Fruit fly (Drosophila melanogaster) whole organism, embryonic: ENCODE measurements around the gene dnc.

Experiments
- Bteb2 ChIP-seq: fragments of 200-800 bp; sonication (Bioruptor generic); optimal IDR thresholded peaks from 2 replicates; lab custom pipeline; 2016; ENCODE audit warnings: missing biosample characterization, missing genetic modification characterization
- CG10147 ChIP-seq: fragments of 200-800 bp; sonication (Bioruptor generic); optimal IDR thresholded peaks from 2 replicates; lab custom pipeline; 2019; ENCODE audit warnings: missing biosample characterization, mild to moderate bottlenecking, missing genetic modification characterization, moderate library complexity
- CG11398 ChIP-seq: fragments of 200-800 bp; sonication (Bioruptor generic); optimal IDR thresholded peaks from 2 replicates; lab custom pipeline; 2016; ENCODE audit warnings: missing biosample characterization, missing genetic modification characterization
- CG12942 ChIP-seq: fragments of 200-800 bp; sonication (Bioruptor generic); optimal IDR thresholded peaks from 3 replicates; lab custom pipeline; 2016; ENCODE audit warnings: missing biosample characterization, missing genetic modification characterization
- CG13296 ChIP-seq: fragments of 200-800 bp; sonication (Bioruptor generic); optimal IDR thresholded peaks from 3 replicates; lab custom pipeline; 2018; ENCODE audit warnings: missing biosample characterization, mild to moderate bottlenecking, missing genetic modification characterization
- CG15073 ChIP-seq: fragments of 200-800 bp; sonication (Bioruptor generic); optimal IDR thresholded peaks from 2 replicates; lab custom pipeline; 2016; ENCODE audit warnings: missing biosample characterization, missing genetic modification characterization
- CG15601 ChIP-seq: fragments of 200-800 bp; sonication (Bioruptor generic); optimal IDR thresholded peaks from 3 replicates; lab custom pipeline; 2019; ENCODE audit warnings: missing biosample characterization, mild to moderate bottlenecking, missing genetic modification characterization, moderate library complexity
- CG1602 ChIP-seq: fragments of 200-800 bp; sonication (Bioruptor generic); optimal IDR thresholded peaks from 3 replicates; lab custom pipeline; 2016; ENCODE audit warnings: missing biosample characterization, missing genetic modification characterization
- CG31224 ChIP-seq: fragments of 200-800 bp; sonication (Bioruptor generic); IDR thresholded peaks from 2 replicates; pipeline ENCODE4 v1.3.6; 2022; ENCODE audit warnings: missing biosample characterization, missing genetic modification characterization
- CG32767 ChIP-seq: fragments of 200-800 bp; sonication (Bioruptor generic); IDR thresholded peaks from 2 replicates; pipeline ENCODE4 v1.3.6; 2022; ENCODE audit warnings: missing biosample characterization, missing genetic modification characterization
- CG3281 ChIP-seq: fragments of 200-800 bp; sonication (Bioruptor generic); optimal IDR thresholded peaks from 3 replicates; lab custom pipeline; 2017; ENCODE audit warnings: missing biosample characterization, mild to moderate bottlenecking, missing genetic modification characterization
- CG4360 ChIP-seq: fragments of 200-800 bp; sonication (Bioruptor generic); IDR thresholded peaks from 2 replicates; pipeline ENCODE4 v1.3.6; 2022; ENCODE audit warnings: missing biosample characterization, missing genetic modification characterization
- CG4424 ChIP-seq: fragments of 200-800 bp; sonication (Bioruptor generic); optimal IDR thresholded peaks from 3 replicates; lab custom pipeline; 2016; ENCODE audit warnings: missing biosample characterization, missing genetic modification characterization
- CG4707 ChIP-seq: fragments of 200-800 bp; sonication (Bioruptor generic); optimal IDR thresholded peaks from 2 replicates; lab custom pipeline; 2018; ENCODE audit warnings: missing biosample characterization, mild to moderate bottlenecking, missing genetic modification characterization, moderate library complexity
- CG5180 ChIP-seq: fragments of 200-800 bp; sonication (Bioruptor generic); optimal IDR thresholded peaks from 3 replicates; lab custom pipeline; 2017; ENCODE audit warnings: missing biosample characterization, missing genetic modification characterization, mild to moderate bottlenecking, moderate library complexity, missing genetic modification reagents
- CG6683 ChIP-seq: fragments of 200-800 bp; sonication (Bioruptor generic); optimal IDR thresholded peaks from 2 replicates; lab custom pipeline; 2017; ENCODE audit warnings: missing biosample characterization, mild to moderate bottlenecking, missing genetic modification characterization, missing genetic modification reagents
- CG7786 ChIP-seq: fragments of 200-800 bp; sonication (Bioruptor generic); optimal IDR thresholded peaks from 2 replicates; lab custom pipeline; 2016; ENCODE audit warnings: missing biosample characterization, missing genetic modification characterization
- CG8765 ChIP-seq: fragments of 200-800 bp; sonication (Bioruptor generic); IDR thresholded peaks from 2 replicates; pipeline ENCODE4 v1.3.6; 2022; ENCODE audit warnings: missing biosample characterization, missing genetic modification characterization
- D19B ChIP-seq: fragments of 200-800 bp; sonication (Bioruptor generic); optimal IDR thresholded peaks from 2 replicates; lab custom pipeline; 2017; ENCODE audit warnings: missing biosample characterization, mild to moderate bottlenecking, missing genetic modification characterization
- Dip2 ChIP-seq: fragments of 200-800 bp; sonication (Bioruptor generic); IDR thresholded peaks from 2 replicates; pipeline ENCODE4 v1.3.6; 2022; ENCODE audit warnings: missing biosample characterization, missing genetic modification characterization
- Doc3 ChIP-seq: fragments of 200-800 bp; sonication (Bioruptor generic); IDR thresholded peaks from 3 replicates; pipeline ENCODE4 v1.3.6; 2022; ENCODE audit warnings: missing biosample characterization, missing genetic modification characterization; ENCODE audit not compliant: partially characterized antibody
- Dp ChIP-seq: fragments of 200-800 bp; sonication (Bioruptor generic); optimal IDR thresholded peaks from 2 replicates; lab custom pipeline; 2018; ENCODE audit warnings: missing biosample characterization, mild to moderate bottlenecking, missing genetic modification characterization, moderate library complexity
- H2.0 ChIP-seq: fragments of 200-800 bp; sonication (Bioruptor generic); IDR thresholded peaks from 2 replicates; pipeline ENCODE4 v1.3.6; 2022; ENCODE audit warnings: missing biosample characterization, missing genetic modification characterization
- HLH3B ChIP-seq: fragments of 200-800 bp; sonication (Bioruptor generic); IDR thresholded peaks from 2 replicates; pipeline ENCODE4 v1.3.6; 2022; ENCODE audit warnings: missing biosample characterization, missing genetic modification characterization
- PHDP ChIP-seq: fragments of 200-800 bp; sonication (Bioruptor generic); optimal IDR thresholded peaks from 3 replicates; lab custom pipeline; 2018; ENCODE audit warnings: missing biosample characterization, mild to moderate bottlenecking, missing genetic modification characterization, moderate library complexity
- Poxn ChIP-seq: fragments of 200-800 bp; sonication (Bioruptor generic); IDR thresholded peaks from 2 replicates; pipeline ENCODE4 v1.3.6; 2022; ENCODE audit warnings: missing biosample characterization, missing genetic modification characterization
- Rx ChIP-seq: fragments of 200-800 bp; sonication (Bioruptor generic); IDR thresholded peaks from 2 replicates; pipeline ENCODE4 v1.3.6; 2022; ENCODE audit warnings: missing biosample characterization, missing genetic modification characterization
- Side ChIP-seq: fragments of 200-800 bp; sonication (Bioruptor generic); optimal IDR thresholded peaks from 2 replicates; lab custom pipeline; 2016; ENCODE audit warnings: missing biosample characterization, missing genetic modification characterization
- Ssrp ChIP-seq: fragments of 200-800 bp; sonication (Bioruptor generic); optimal IDR thresholded peaks from 2 replicates; lab custom pipeline; 2018; ENCODE audit warnings: missing biosample characterization, mild to moderate bottlenecking, missing genetic modification characterization, moderate library complexity
- ara ChIP-seq: fragments of 200-800 bp; sonication (Bioruptor generic); IDR thresholded peaks from 2 replicates; pipeline ENCODE4 v1.3.6; 2022; ENCODE audit warnings: missing biosample characterization, missing genetic modification characterization
- chinmo ChIP-seq: fragments of 200-800 bp; sonication (Bioruptor generic); IDR thresholded peaks from 4 replicates; pipeline ENCODE4 v1.3.6; 2022; ENCODE audit warnings: missing biosample characterization, missing genetic modification characterization; ENCODE audit not compliant: partially characterized antibody
- gce ChIP-seq: fragments of 200-800 bp; sonication (Bioruptor generic); IDR thresholded peaks from 3 replicates; pipeline ENCODE4 v1.3.6; 2022; ENCODE audit warnings: missing biosample characterization, missing genetic modification characterization
- gem ChIP-seq: fragments of 200-800 bp; sonication (Bioruptor generic); optimal IDR thresholded peaks from 2 replicates; lab custom pipeline; 2019; ENCODE audit warnings: missing biosample characterization, mild to moderate bottlenecking, missing genetic modification characterization, moderate library complexity
- gfzf ChIP-seq: fragments of 200-800 bp; sonication (Bioruptor generic); optimal IDR thresholded peaks from 2 replicates; lab custom pipeline; 2016; ENCODE audit warnings: missing biosample characterization, mild to moderate bottlenecking, missing genetic modification characterization, moderate library complexity
- gro ChIP-seq: fragments of 200-800 bp; sonication (Bioruptor generic); optimal IDR thresholded peaks from 2 replicates; lab custom pipeline; 2016; ENCODE audit warnings: missing biosample characterization, missing genetic modification characterization
- gsb-n ChIP-seq: fragments of 200-800 bp; sonication (Bioruptor generic); optimal IDR thresholded peaks from 3 replicates; lab custom pipeline; 2018; ENCODE audit warnings: missing biosample characterization, mild to moderate bottlenecking, missing genetic modification characterization
- ham ChIP-seq: fragments of 200-800 bp; sonication (Bioruptor generic); IDR thresholded peaks from 2 replicates; pipeline ENCODE4 v1.3.6; 2022; ENCODE audit warnings: missing biosample characterization, missing genetic modification characterization
- hth ChIP-seq: fragments of >200 bp; optimal IDR thresholded peaks from 2 replicates; lab custom pipeline; 2017; ENCODE audit warnings: inconsistent platforms
- jigr1 ChIP-seq: fragments of 200-800 bp; sonication (Bioruptor generic); IDR thresholded peaks from 3 replicates; pipeline ENCODE4 v1.3.6; 2022; ENCODE audit warnings: missing biosample characterization, missing genetic modification characterization
- maf-S ChIP-seq: fragments of 200-800 bp; sonication (Bioruptor generic); optimal IDR thresholded peaks from 2 replicates; lab custom pipeline; 2016; ENCODE audit warnings: missing biosample characterization, missing genetic modification characterization
- sens ChIP-seq: fragments of 200-800 bp; sonication (Bioruptor generic); peaks from one replicate; lab custom pipeline; 2016; ENCODE audit warnings: missing biosample characterization, missing genetic modification characterization
- sim ChIP-seq: fragments of 200-800 bp; sonication (Bioruptor generic); IDR thresholded peaks from 2 replicates; pipeline ENCODE4 v1.3.6; 2022; ENCODE audit warnings: missing biosample characterization, missing genetic modification characterization
- sob ChIP-seq: fragments of 200-800 bp; sonication (Bioruptor generic); IDR thresholded peaks from 2 replicates; pipeline ENCODE4 v1.3.6; 2022; ENCODE audit warnings: missing biosample characterization, missing genetic modification characterization
- toy ChIP-seq: fragments of 200-800 bp; sonication (Bioruptor generic); IDR thresholded peaks from 2 replicates; pipeline ENCODE4 v1.3.6; 2022; ENCODE audit warnings: missing biosample characterization, missing genetic modification characterization
- trem ChIP-seq: fragments of 200-800 bp; optimal IDR thresholded peaks from 3 replicates; lab custom pipeline; 2019; ENCODE audit warnings: missing biosample characterization, mild to moderate bottlenecking, missing genetic modification characterization, moderate library complexity
- zfh2 ChIP-seq: fragments of 200-800 bp; sonication (Bioruptor generic); optimal IDR thresholded peaks from 2 replicates; lab custom pipeline; 2016; ENCODE audit warnings: missing biosample characterization, missing genetic modification characterization

The dnc gene

dm6 chrX:3360437-3361075, 184.3 kb downstream of the dnc start (continued):
- peak; percentile 71 for TF ChIP-seq gro

- no peak for TF ChIP-seq CG4360 (GFP tag; lab: Robert Waterston, UW)
- no peak for TF ChIP-seq Rx (GFP tag; lab: Robert Waterston, UW)
- peak; percentile 30 for TF ChIP-seq sens
- TF ChIP-seq CG15601, result no peak
- TF ChIP-seq, all 482 proteins: peak for 1
Observed at dm6 chrX:3361675-3362074, 185.4 kb downstream of the dnc start.

- no peak for TF ChIP-seq sob
- no peak for TF ChIP-seq zfh2
- TF ChIP-seq gsb-n (tag; lab: Kevin White, UChicago), result no peak
- no peak for TF ChIP-seq D19B (GFP tag; lab: Kevin White, UChicago)
- no peak for TF ChIP-seq Ssrp (tag; lab: Kevin White, UChicago)
- TF ChIP-seq, all 482 proteins: peak for 0
Observed at dm6 chrX:3362436-3362835, 186.2 kb downstream of the dnc start.

- TF ChIP-seq ara (GFP tag; lab: Robert Waterston, UW) (peak; percentile 74), toy (GFP tag; lab: Robert Waterston, UW) (peak; percentile 75), ham (GFP tag; lab: Robert Waterston, UW) (peak; percentile 76; the same call in 1 of the 2 replicates), maf-S (GFP tag; lab: Kevin White, UChicago) (peak; percentile 58), Poxn (GFP tag; lab: Robert Waterston, UW) (peak; percentile 80), CG4424 (GFP tag; lab: Kevin White, UChicago) (peak; percentile 55), gfzf (GFP tag; lab: Kevin White, UChicago) (no peak), CG15073 (GFP tag; lab: Kevin White, UChicago) (no peak), sim (GFP tag; lab: Robert Waterston, UW) (peak; percentile 30; the same call in 1 of the 2 replicates), Bteb2 (GFP tag; lab: Kevin White, UChicago) (peak; percentile 68), CG11398 (GFP tag; lab: Kevin White, UChicago) (no peak), chinmo (no peak), jigr1 (GFP tag; lab: Robert Waterston, UW) (no peak), sob (peak; percentile 88), gce (GFP tag; lab: Robert Waterston, UW) (0 out of 3 replicates have a peak, but pooled peaks have one; percentile 9), CG1602 (no peak), H2.0 (GFP tag; lab: Robert Waterston, UW) (peak; percentile 67), Doc3 (GFP tag; lab: Robert Waterston, UW) (no peak), CG4707 (GFP tag; lab: Kevin White, UChicago) (no peak), gem (peak; percentile 77), CG5180 (GFP tag; lab: Kevin White, UChicago) (no peak), CG13296 (GFP tag; lab: Kevin White, UChicago) (no peak), CG3281 (GFP tag; lab: Kevin White, UChicago) (peak; percentile 83), CG31224 (GFP tag; lab: Robert Waterston, UW) (peak; percentile 88), hth (no peak), Side (GFP tag; lab: Kevin White, UChicago) (peak; percentile 53), CG32767 (0 out of 2 replicates have a peak, but pooled peaks have one; percentile 46), trem (tag; lab: Kevin White, UChicago) (no peak), Dip2 (GFP tag; lab: Robert Waterston, UW) (no peak), CG8765 (GFP tag; lab: Robert Waterston, UW) (peak; percentile 69; the same call in 1 of the 2 replicates), CG6683 (GFP tag; lab: Kevin White, UChicago) (peak; percentile 4), CG12942 (GFP tag; lab: Kevin White, UChicago) (peak; percentile 31), Dp (GFP tag; lab: Kevin White, UChicago) (no peak), CG10147 (GFP tag; lab: Kevin White, UChicago) (peak; percentile 83), HLH3B (GFP tag; lab: Robert Waterston, UW) (0 out of 2 replicates have a peak, but pooled peaks have one; percentile 46), PHDP (tag; lab: Kevin White, UChicago) (peak; percentile 68), CG7786 (GFP tag; lab: Kevin White, UChicago) (peak; percentile 74)
Observed at dm6 chrX:3363676-3364075, 187.4 kb downstream of the dnc start.
